Worm (Caenorhabditis elegans) whole organism, early embryonic: ENCODE measurements around the gene tmd-2.
"Not testable (repeated sequence)": the region's sequence is repeated elsewhere in the genome, so short reads cannot be mapped to it uniquely, and the experiment has no call there.

Experiments
- B0310.2 ChIP-seq: sonication (generic microtip); optimal IDR thresholded peaks from 2 replicates; lab custom pipeline; 2016; ENCODE audit warnings: mild to moderate bottlenecking, missing genetic modification characterization, missing compliant biosample characterization
- F13C5.2 ChIP-seq: sonication (generic microtip); optimal IDR thresholded peaks from 2 replicates; lab custom pipeline; 2017; ENCODE audit warnings: mild to moderate bottlenecking, missing genetic modification characterization, inconsistent platforms, missing compliant biosample characterization
- aly-1 ChIP-seq: sonication (generic microtip); optimal IDR thresholded peaks from 2 replicates; lab custom pipeline; 2016; ENCODE audit warnings: missing genetic modification characterization, missing compliant biosample characterization
- ama-1 ChIP-seq: fragments of 150-350 bp; optimal IDR thresholded peaks from 2 replicates; lab custom pipeline; 2014
- ceh-13 ChIP-seq: fragments of 200-800 bp; sonication (Bioruptor generic); optimal IDR thresholded peaks from 2 replicates; lab custom pipeline; 2018; ENCODE audit warnings: mild to moderate bottlenecking, missing genetic modification characterization, missing compliant biosample characterization
- ceh-36 ChIP-seq: sonication (generic microtip); optimal IDR thresholded peaks from 2 replicates; lab custom pipeline; 2016; ENCODE audit warnings: missing genetic modification characterization, inconsistent platforms, missing compliant biosample characterization
- ets-7 ChIP-seq: sonication (generic microtip); optimal IDR thresholded peaks from 2 replicates; lab custom pipeline; 2016; ENCODE audit warnings: missing genotype, missing genetic modification characterization, missing compliant biosample characterization
- flt-1 ChIP-seq: fragments of 200-800 bp; sonication (Bioruptor generic); IDR thresholded peaks from 2 replicates; pipeline ENCODE4 v1.3.6; 2022; ENCODE audit warnings: missing genetic modification characterization, missing compliant biosample characterization
- hmbx-1 ChIP-seq: sonication (generic microtip); optimal IDR thresholded peaks from 2 replicates; lab custom pipeline; 2016; ENCODE audit warnings: mild to moderate bottlenecking, missing genetic modification characterization, missing compliant biosample characterization
- hmg-4 ChIP-seq: fragments of 200-800 bp; sonication (Bioruptor generic); optimal IDR thresholded peaks from 2 replicates; lab custom pipeline; 2018; ENCODE audit warnings: mild to moderate bottlenecking, missing genetic modification characterization, missing compliant biosample characterization
- hnd-1 ChIP-seq: sonication (generic microtip); optimal IDR thresholded peaks from 2 replicates; lab custom pipeline; 2016; ENCODE audit warnings: missing genetic modification characterization, missing compliant biosample characterization
- pes-1 ChIP-seq: fragments of 200-800 bp; sonication (Bioruptor generic); IDR thresholded peaks from 2 replicates; pipeline ENCODE4 v1.3.6; 2022; ENCODE audit warnings: missing genetic modification reagents, missing genetic modification characterization, missing compliant biosample characterization
- scrt-1 ChIP-seq: fragments of 200-800 bp; sonication (Bioruptor generic); IDR thresholded peaks from 2 replicates; pipeline ENCODE4 v1.3.6; 2022; ENCODE audit warnings: missing genetic modification characterization, missing compliant biosample characterization
- sea-1 ChIP-seq: fragments of 200-800 bp; sonication (Bioruptor generic); conservative IDR thresholded peaks from 2 replicates; pipeline ENCODE4 v1.3.6; 2022; ENCODE audit warnings: missing genetic modification characterization, missing compliant biosample characterization
- tbx-11 ChIP-seq: fragments of 200-800 bp; sonication (Bioruptor generic); IDR thresholded peaks from 2 replicates; pipeline ENCODE4 v1.3.6; 2022; ENCODE audit warnings: missing genetic modification characterization, missing compliant biosample characterization
- tbx-37 ChIP-seq: fragments of 200-800 bp; sonication (Bioruptor generic); conservative IDR thresholded peaks from 2 replicates; pipeline ENCODE4 v1.3.6; 2022; ENCODE audit warnings: missing genetic modification reagents, missing genetic modification characterization, missing compliant biosample characterization
- tra-4 ChIP-seq: sonication (generic microtip); optimal IDR thresholded peaks from 2 replicates; lab custom pipeline; 2017; ENCODE audit warnings: missing genetic modification characterization, missing compliant biosample characterization

The tmd-2 gene

ce11 chrV:8335620-8336019 is 1.2 kb downstream of the tmd-2 start:
- TF ChIP-seq tbx-37 (GFP tag; lab: Robert Waterston, UW) (no peak), ceh-36 (tag; lab: Kevin White, UChicago) (no peak), F13C5.2 (no peak), aly-1 (no peak), ama-1 (no peak), hnd-1 (tag; lab: Kevin White, UChicago) (no peak), B0310.2 (tag; lab: Kevin White, UChicago) (no peak), hmbx-1 (no peak), ets-7 (tag; lab: Kevin White, UChicago) (no peak), sea-1 (GFP tag; lab: Robert Waterston, UW) (no peak), flt-1 (GFP tag; lab: Robert Waterston, UW) (no peak), scrt-1 (no peak), ceh-13 (no peak), pes-1 (GFP tag; lab: Robert Waterston, UW) (no peak), tra-4 (no peak), tbx-11 (GFP tag; lab: Robert Waterston, UW) (no peak), hmg-4 (no peak)

- TF ChIP-seq pes-1 (GFP tag; lab: Robert Waterston, UW); ceh-13; hmbx-1: not testable (repeated sequence)
Measured at ce11 chrV:8340924-8341323, 6.5 kb downstream of the tmd-2 start, which contains the start of gene C08D8.7. Gene C08D8.7 (plus strand): TSS chrV:8341224.

- no peak for TF ChIP-seq hmg-4
Measured at ce11 chrV:8342416-8342815, 8.0 kb downstream of the tmd-2 start.

ce11 chrV:8345436-8345835 is 11.0 kb downstream of the tmd-2 start, which contains the start of gene C08D8.1:
Gene C08D8.1 (plus strand): TSS chrV:8345759.
- no peak for TF ChIP-seq hnd-1 (tag; lab: Kevin White, UChicago)
- no peak for TF ChIP-seq ceh-13
- TF ChIP-seq sea-1 (GFP tag; lab: Robert Waterston, UW) = no peak
- no peak for TF ChIP-seq B0310.2 (tag; lab: Kevin White, UChicago)
- TF ChIP-seq F13C5.2 = no peak
- no peak for TF ChIP-seq pes-1 (GFP tag; lab: Robert Waterston, UW)
- TF ChIP-seq hmbx-1 = no peak
- TF ChIP-seq flt-1 (GFP tag; lab: Robert Waterston, UW) = no peak
- TF ChIP-seq ama-1 = no peak
- no peak for TF ChIP-seq scrt-1
- TF ChIP-seq ets-7 (tag; lab: Kevin White, UChicago) = no peak
- TF ChIP-seq aly-1 = no peak

- TF ChIP-seq pes-1 (GFP tag; lab: Robert Waterston, UW) (no peak), ama-1 (peak; percentile 46), tbx-37 (GFP tag; lab: Robert Waterston, UW) (no peak), hnd-1 (tag; lab: Kevin White, UChicago) (no peak), ceh-13 (no peak), hmbx-1 (no peak), B0310.2 (tag; lab: Kevin White, UChicago) (no peak), ets-7 (tag; lab: Kevin White, UChicago) (no peak), F13C5.2 (peak; percentile 72)
Measured at ce11 chrV:8348959-8349389, 14.5 kb downstream of the tmd-2 start.

ce11 chrV:8349950-8350349 is 15.5 kb downstream of the tmd-2 start:
- TF ChIP-seq hnd-1 (tag; lab: Kevin White, UChicago) (no peak), F13C5.2 (no peak), scrt-1 (no peak), hmbx-1 (no peak), ama-1 (no peak), aly-1 (no peak), tbx-37 (GFP tag; lab: Robert Waterston, UW) (no peak)

- TF ChIP-seq F13C5.2 (no peak), ets-7 (tag; lab: Kevin White, UChicago) (no peak), ceh-13 (no peak), pes-1 (GFP tag; lab: Robert Waterston, UW) (no peak), scrt-1 (no peak), tbx-37 (GFP tag; lab: Robert Waterston, UW) (no peak), tbx-11 (GFP tag; lab: Robert Waterston, UW) (no peak), ceh-36 (tag; lab: Kevin White, UChicago) (no peak), tra-4 (no peak), sea-1 (GFP tag; lab: Robert Waterston, UW) (no peak), hmbx-1 (no peak), ama-1 (no peak), B0310.2 (tag; lab: Kevin White, UChicago) (no peak), hnd-1 (tag; lab: Kevin White, UChicago) (no peak), flt-1 (GFP tag; lab: Robert Waterston, UW) (no peak), hmg-4 (no peak), aly-1 (no peak)
Measured at ce11 chrV:8351371-8351770, 16.9 kb downstream of the tmd-2 start, which contains the start of gene srsx-22. Gene srsx-22 (plus strand): TSS chrV:8351671.

ce11 chrV:8355435-8356212 is 21.2 kb downstream of the tmd-2 start, which contains the start of gene mom-2:
Gene mom-2 (plus strand): TSS chrV:8355988.
- TF ChIP-seq tra-4 (no peak), tbx-11 (GFP tag; lab: Robert Waterston, UW) (no peak), B0310.2 (tag; lab: Kevin White, UChicago) (no peak), sea-1 (GFP tag; lab: Robert Waterston, UW) (no peak)
